Worm (Caenorhabditis elegans) whole organism, L3 larva: Measurements from ENCODE around the gene Y22D7AL.10.

Source experiments
- R02D3.7 ChIP-seq: fragments of 150-350 bp; optimal IDR thresholded peaks from 2 replicates; lab custom pipeline; 2014; ENCODE audit warnings: missing biosample characterization, missing genetic modification characterization
- ZK546.5 ChIP-seq: sonication (generic microtip); optimal IDR thresholded peaks from 2 replicates; lab custom pipeline; 2017; ENCODE audit warnings: missing biosample characterization, missing genetic modification characterization
- ama-1 ChIP-seq: fragments of 150-350 bp; optimal IDR thresholded peaks from 2 replicates; lab custom pipeline; 2018
- ceh-28 ChIP-seq: fragments of 150-350 bp; optimal IDR thresholded peaks from 2 replicates; lab custom pipeline; 2014; ENCODE audit warnings: missing biosample characterization, missing genetic modification reagents, missing genetic modification characterization
- ceh-82 ChIP-seq: fragments of 150-350 bp; optimal IDR thresholded peaks from 2 replicates; lab custom pipeline; 2014; ENCODE audit warnings: missing biosample characterization, missing genetic modification characterization
- ceh-9 ChIP-seq: sonication (generic microtip); optimal IDR thresholded peaks from 2 replicates; lab custom pipeline; 2018; ENCODE audit warnings: missing biosample characterization, missing genetic modification characterization
- daf-12 ChIP-seq: fragments of 150-350 bp; optimal IDR thresholded peaks from 2 replicates; lab custom pipeline; 2014; ENCODE audit warnings: missing biosample characterization, missing genetic modification reagents, missing genetic modification characterization
- egl-27 ChIP-seq: sonication (generic microtip); optimal IDR thresholded peaks from 4 replicates; lab custom pipeline; 2017; ENCODE audit warnings: missing biosample characterization, missing genetic modification reagents, missing genetic modification characterization
- egl-5 ChIP-seq: fragments of 150-350 bp; optimal IDR thresholded peaks from 2 replicates; lab custom pipeline; 2017; ENCODE audit warnings: missing biosample characterization, missing genetic modification reagents, missing genetic modification characterization, inconsistent platforms
- elt-1 ChIP-seq: fragments of 150-350 bp; optimal IDR thresholded peaks from 2 replicates; lab custom pipeline; 2014; ENCODE audit warnings: missing biosample characterization, missing genetic modification characterization
- fkh-10 ChIP-seq: sonication (generic microtip); optimal IDR thresholded peaks from 2 replicates; lab custom pipeline; 2017; ENCODE audit warnings: missing biosample characterization, missing genetic modification reagents, missing genetic modification characterization
- fkh-2 ChIP-seq: fragments of 150-350 bp; optimal IDR thresholded peaks from 2 replicates; lab custom pipeline; 2014; ENCODE audit warnings: missing biosample characterization, missing genetic modification reagents, missing genetic modification characterization
- fos-1 ChIP-seq: fragments of 150-350 bp; optimal IDR thresholded peaks from 2 replicates; lab custom pipeline; 2014; ENCODE audit warnings: missing biosample characterization, missing genetic modification characterization
- hmg-11 ChIP-seq: sonication (generic microtip); optimal IDR thresholded peaks from 2 replicates; lab custom pipeline; 2016; ENCODE audit warnings: missing genetic modification characterization, missing compliant biosample characterization
- lin-15B ChIP-seq: fragments of 150-350 bp; optimal IDR thresholded peaks from 2 replicates; lab custom pipeline; 2014; ENCODE audit warnings: missing biosample characterization, missing genetic modification characterization
- lin-39 ChIP-seq: fragments of 150-350 bp; optimal IDR thresholded peaks from 2 replicates; lab custom pipeline; 2018; ENCODE audit warnings: missing biosample characterization, missing genetic modification reagents, missing genetic modification characterization
- lsy-12 ChIP-seq: sonication (generic microtip); optimal IDR thresholded peaks from 2 replicates; lab custom pipeline; 2016; ENCODE audit warnings: mild to moderate bottlenecking, missing genetic modification characterization, missing compliant biosample characterization
- mdl-1 ChIP-seq: fragments of 150-350 bp; optimal IDR thresholded peaks from 2 replicates; lab custom pipeline; 2014; ENCODE audit warnings: missing biosample characterization, missing genetic modification characterization
- nfya-1 ChIP-seq: sonication (generic microtip); optimal IDR thresholded peaks from 2 replicates; lab custom pipeline; 2017; ENCODE audit warnings: missing genetic modification characterization, mild to moderate bottlenecking, missing compliant biosample characterization, antibody characterized with exemption, moderate library complexity; ENCODE audit not compliant: insufficient read depth
- nhr-11 ChIP-seq: fragments of 150-350 bp; optimal IDR thresholded peaks from 2 replicates; lab custom pipeline; 2014; ENCODE audit warnings: missing biosample characterization, missing genetic modification characterization
- nhr-12 ChIP-seq: fragments of 150-350 bp; optimal IDR thresholded peaks from 2 replicates; lab custom pipeline; 2014; ENCODE audit warnings: missing biosample characterization, missing genetic modification characterization
- nhr-237 ChIP-seq: fragments of 150-350 bp; optimal IDR thresholded peaks from 2 replicates; lab custom pipeline; 2014; ENCODE audit warnings: missing biosample characterization, missing genetic modification characterization
- nhr-25 ChIP-seq: sonication (generic microtip); optimal IDR thresholded peaks from 2 replicates; lab custom pipeline; 2017; ENCODE audit warnings: missing biosample characterization, missing genetic modification characterization
- nhr-28 ChIP-seq: fragments of 150-350 bp; optimal IDR thresholded peaks from 2 replicates; lab custom pipeline; 2014; ENCODE audit warnings: missing biosample characterization, missing genetic modification characterization
- nhr-43 ChIP-seq: sonication (generic microtip); optimal IDR thresholded peaks from 2 replicates; lab custom pipeline; 2016; ENCODE audit warnings: mild to moderate bottlenecking, missing genetic modification characterization, missing compliant biosample characterization; ENCODE audit not compliant: poor library complexity, severe bottlenecking
- nhr-67 ChIP-seq: fragments of 150-350 bp; optimal IDR thresholded peaks from 2 replicates; lab custom pipeline; 2014; ENCODE audit warnings: missing biosample characterization, missing genetic modification characterization
- pqm-1 ChIP-seq: fragments of 150-350 bp; optimal IDR thresholded peaks from 2 replicates; lab custom pipeline; 2017; ENCODE audit warnings: missing biosample characterization, missing genetic modification characterization, inconsistent platforms
- sea-2 ChIP-seq: fragments of 150-350 bp; sonication (generic microtip); optimal IDR thresholded peaks from 4 replicates; lab custom pipeline; 2014; ENCODE audit warnings: missing biosample characterization, missing genetic modification reagents, missing genetic modification characterization
- skn-1 ChIP-seq: fragments of 150-350 bp; optimal IDR thresholded peaks from 2 replicates; lab custom pipeline; 2014; ENCODE audit warnings: missing biosample characterization, missing genetic modification characterization
- snpc-4 ChIP-seq: fragments of 150-350 bp; optimal IDR thresholded peaks from 2 replicates; lab custom pipeline; 2014; ENCODE audit warnings: missing biosample characterization, missing genetic modification characterization
- tbx-2 ChIP-seq: sonication (generic microtip); optimal IDR thresholded peaks from 2 replicates; lab custom pipeline; 2016; ENCODE audit warnings: mild to moderate bottlenecking, missing genetic modification characterization, missing compliant biosample characterization
- zag-1 ChIP-seq: fragments of 150-350 bp; optimal IDR thresholded peaks from 2 replicates; lab custom pipeline; 2014; ENCODE audit warnings: missing biosample characterization, missing genetic modification characterization

Gene Y22D7AL.10

DNA sequence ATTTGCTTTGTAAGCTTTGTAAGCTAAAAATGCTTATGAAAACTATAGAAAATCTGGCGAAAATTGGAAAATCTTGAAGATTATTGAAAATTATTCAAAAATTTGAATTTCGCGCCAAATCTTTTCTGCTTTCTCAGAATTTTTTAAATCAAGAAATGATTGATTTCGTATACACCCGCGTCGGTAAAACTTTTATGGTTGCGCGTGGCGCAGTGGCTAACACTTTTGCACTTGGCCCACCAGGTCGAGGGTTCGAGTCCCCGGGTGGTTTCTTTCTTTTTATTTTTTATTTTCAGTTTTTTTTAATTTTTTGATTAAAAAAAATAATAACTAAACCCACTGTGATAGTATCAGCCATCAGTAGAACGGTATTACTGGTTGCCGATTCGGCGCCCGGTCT is 19.8 kb downstream of the Y22D7AL.10 start:
- TF ChIP-seq nhr-237 = no peak
- peak; percentile 47 for TF ChIP-seq lin-15B (tag; lab: Kevin White, UChicago)
- TF ChIP-seq nhr-12 (tag; lab: Kevin White, UChicago) = no peak
- no peak for TF ChIP-seq nhr-25
- no peak for TF ChIP-seq mdl-1 (tag; lab: Kevin White, UChicago)
- no peak for TF ChIP-seq nhr-28 (tag; lab: Kevin White, UChicago)

DNA sequence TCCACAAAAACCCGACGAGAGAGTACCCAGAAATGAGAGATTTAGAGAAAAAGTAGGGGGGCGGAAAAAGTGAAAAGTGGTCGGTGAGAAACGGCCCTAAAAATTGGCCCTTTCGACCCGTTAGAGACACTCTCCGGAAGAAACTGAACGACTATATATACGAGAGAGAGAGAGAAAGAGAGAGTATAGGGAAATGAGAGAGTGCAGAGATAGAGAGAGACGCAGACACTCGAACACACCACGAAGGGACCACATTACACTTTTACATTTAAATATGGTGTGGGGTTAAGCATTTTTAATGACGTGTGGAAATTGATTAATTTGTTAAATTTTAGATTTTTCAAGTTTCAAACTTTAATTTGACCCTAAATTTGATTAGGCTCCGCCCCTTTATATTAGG is 27.0 kb downstream of the Y22D7AL.10 start:
- peak; percentile 34 for TF ChIP-seq lin-15B (tag; lab: Kevin White, UChicago)
- peak; percentile 18 for TF ChIP-seq egl-5 (tag; lab: Kevin White, UChicago)
- peak; percentile 75 for TF ChIP-seq nfya-1 (tag; lab: Kevin White, UChicago)
- TF ChIP-seq ceh-28 (tag; lab: Kevin White, UChicago) = no peak
- TF ChIP-seq lin-39 (tag; lab: Kevin White, UChicago) = peak; percentile 44
- TF ChIP-seq egl-27 = no peak
- TF ChIP-seq lsy-12 (tag; lab: Kevin White, UChicago) = no peak
- no peak for TF ChIP-seq nhr-67 (tag; lab: Kevin White, UChicago)
- no peak for TF ChIP-seq nhr-11 (tag; lab: Kevin White, UChicago)
- no peak for TF ChIP-seq ZK546.5
- peak; percentile 90 for TF ChIP-seq hmg-11 (tag; lab: Kevin White, UChicago)
- TF ChIP-seq pqm-1 (tag; lab: Kevin White, UChicago) = no peak
- TF ChIP-seq fkh-10 (GFP tag; lab: Kevin White, UChicago) = no peak
- TF ChIP-seq sea-2 (GFP tag; lab: Kevin White, UChicago) = no peak
- TF ChIP-seq, all 47 proteins: peak for 5

DNA sequence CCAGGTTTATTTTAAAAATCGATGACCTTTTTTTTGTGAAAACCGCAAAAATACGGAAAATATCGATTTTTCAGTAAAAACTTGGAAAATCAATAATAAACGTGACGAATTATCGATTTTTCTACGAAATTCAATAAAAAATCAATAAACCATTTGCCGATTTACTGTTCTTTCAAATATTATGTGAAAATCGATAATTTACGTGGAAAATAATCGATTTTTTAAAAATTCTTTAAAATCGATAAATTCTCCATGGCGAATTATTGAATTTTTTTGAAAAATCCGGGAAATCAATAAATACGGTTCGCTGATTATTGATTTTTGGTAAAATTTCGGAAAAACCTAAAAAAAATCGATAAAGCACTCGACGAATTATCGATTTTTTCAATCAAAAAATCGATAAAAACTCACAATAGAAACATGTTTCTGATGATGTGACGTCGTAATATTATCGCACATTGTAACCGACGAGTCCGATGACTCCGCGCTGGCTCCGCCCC is 34.5 kb downstream of the Y22D7AL.10 start:
- TF ChIP-seq ceh-82 (tag; lab: Kevin White, UChicago) = no peak
- TF ChIP-seq zag-1 (tag; lab: Kevin White, UChicago) = no peak
- peak; percentile 96 for TF ChIP-seq ceh-28 (tag; lab: Kevin White, UChicago)

DNA sequence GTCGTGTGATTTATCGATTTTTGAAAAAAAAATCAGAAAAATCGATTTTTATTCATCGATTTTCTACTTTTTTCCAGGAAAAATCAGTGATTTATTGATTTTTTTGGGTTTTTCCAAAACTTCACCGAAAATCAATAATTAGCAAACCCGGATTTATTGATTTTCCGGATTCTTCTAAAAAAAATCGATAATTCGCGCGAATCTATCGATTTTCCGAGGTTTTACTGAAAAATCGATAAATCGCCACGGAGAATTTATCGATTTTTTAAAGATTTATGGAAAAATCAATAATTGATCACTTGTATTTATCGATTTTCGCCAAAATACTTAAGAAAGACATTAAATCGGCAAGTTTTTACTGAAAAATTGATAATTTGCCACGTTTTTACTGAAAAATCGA is 35.2 kb downstream of the Y22D7AL.10 start:
- TF ChIP-seq egl-5 (tag; lab: Kevin White, UChicago) (no peak), ceh-28 (tag; lab: Kevin White, UChicago) (peak; percentile 97)

DNA sequence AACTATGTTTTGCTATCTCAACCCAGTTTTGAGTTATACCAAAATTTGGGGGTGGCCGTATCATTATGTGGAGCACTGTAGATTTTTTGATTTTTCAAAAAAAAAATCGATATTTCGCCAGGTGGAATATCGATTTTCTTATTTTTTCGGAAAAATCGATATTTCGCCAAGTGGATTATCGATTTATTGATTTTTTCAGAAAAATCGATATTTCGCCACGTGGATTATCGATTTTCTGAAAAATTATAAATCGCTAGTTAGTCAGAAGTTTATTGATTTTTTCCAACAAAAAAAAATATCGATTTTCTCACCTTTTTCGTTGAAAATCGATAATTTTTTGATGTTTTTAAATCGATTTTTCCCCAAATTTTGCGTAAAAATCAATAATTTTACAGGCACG is 38.6 kb downstream of the Y22D7AL.10 start:
- TF ChIP-seq fos-1 (no peak), R02D3.7 (no peak), snpc-4 (no peak), egl-5 (tag; lab: Kevin White, UChicago) (no peak), fkh-2 (tag; lab: Kevin White, UChicago) (no peak), ceh-28 (tag; lab: Kevin White, UChicago) (peak; percentile 100)

DNA sequence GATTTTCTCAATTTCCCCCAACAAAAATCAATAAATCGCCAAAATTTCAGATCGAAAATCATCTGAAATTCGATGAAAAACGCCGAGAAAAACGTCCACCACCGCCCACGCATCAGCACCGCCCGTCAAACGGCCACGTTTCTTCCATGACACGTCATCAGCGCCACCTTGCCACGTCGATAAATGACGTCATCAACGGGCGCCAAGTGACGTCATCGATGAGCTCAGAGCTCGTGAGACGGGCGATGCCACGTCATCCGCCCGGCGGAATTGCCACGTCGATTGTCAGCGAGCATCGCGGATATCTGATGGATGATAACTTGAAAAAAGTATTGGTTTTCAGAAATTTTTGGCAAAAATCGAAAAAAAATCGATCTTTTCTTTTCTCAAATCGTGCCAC is 39.7 kb downstream of the Y22D7AL.10 start:
- TF ChIP-seq nhr-43 = no peak
- no peak for TF ChIP-seq tbx-2 (tag; lab: Kevin White, UChicago)
- TF ChIP-seq elt-1 (tag; lab: Kevin White, UChicago) = no peak
- TF ChIP-seq ceh-9 (tag; lab: Kevin White, UChicago) = no peak
- no peak for TF ChIP-seq fkh-10 (GFP tag; lab: Kevin White, UChicago)
- TF ChIP-seq daf-12 (tag; lab: Kevin White, UChicago) = no peak
- TF ChIP-seq ama-1 (lab: Kevin White, UChicago) = no peak
- TF ChIP-seq nhr-67 (tag; lab: Kevin White, UChicago) = no peak
- TF ChIP-seq lsy-12 (tag; lab: Kevin White, UChicago) = no peak
- TF ChIP-seq skn-1 (tag; lab: Kevin White, UChicago) = no peak
- TF ChIP-seq egl-5 (tag; lab: Kevin White, UChicago) = no peak
- TF ChIP-seq, all 47 proteins: peak for 0
